Worm (Caenorhabditis elegans) whole organism, L4 larva: Measurements from ENCODE around the gene dmd-4.

Experiments used
- F37D6.2 ChIP-seq: sonication (generic microtip); optimal IDR thresholded peaks from 2 replicates; lab custom pipeline; 2016; ENCODE audit warnings: mild to moderate bottlenecking, missing genetic modification characterization, missing compliant biosample characterization
- F44E2.7 ChIP-seq: fragments of 200-800 bp; sonication (Bioruptor generic); IDR thresholded peaks from 2 replicates; pipeline ENCODE4 v2.1.2; 2022; ENCODE audit warnings: missing genetic modification characterization, missing compliant biosample characterization
- R02D3.7 ChIP-seq: fragments of 150-350 bp; sonication (generic microtip); optimal IDR thresholded peaks from 3 replicates; lab custom pipeline; 2014; ENCODE audit warnings: missing biosample characterization, missing genetic modification characterization
- T26A8.4 ChIP-seq: fragments of 200-800 bp; sonication (Bioruptor generic); IDR thresholded peaks from 2 replicates; pipeline ENCODE4 v1.3.6; 2022; ENCODE audit warnings: missing genetic modification characterization, missing compliant biosample characterization
- Y48G9A.11 ChIP-seq: fragments of 200-800 bp; sonication (Bioruptor generic); IDR thresholded peaks from 2 replicates; pipeline ENCODE4 v1.3.6; 2022; ENCODE audit warnings: missing genetic modification reagents, missing genetic modification characterization, missing compliant biosample characterization
- ZK337.2 ChIP-seq: fragments of 200-800 bp; sonication (Bioruptor generic); IDR thresholded peaks from 2 replicates; pipeline ENCODE4 v1.3.6; 2022; ENCODE audit warnings: missing genetic modification reagents, missing genetic modification characterization, missing compliant biosample characterization
- aha-1 ChIP-seq: fragments of 150-350 bp; peaks from one replicate; lab custom pipeline; 2014; ENCODE audit warnings: missing biosample characterization, missing genetic modification characterization
- ceh-20 ChIP-seq: fragments of 200-800 bp; sonication (Bioruptor generic); IDR thresholded peaks from 2 replicates; pipeline ENCODE4 v1.3.6; 2022; ENCODE audit warnings: missing genetic modification reagents, missing genetic modification characterization, missing compliant biosample characterization
- ceh-62 ChIP-seq: sonication (generic microtip); optimal IDR thresholded peaks from 2 replicates; lab custom pipeline; 2017; ENCODE audit warnings: missing biosample characterization, missing genetic modification characterization
- daf-19 ChIP-seq: fragments of 200-800 bp; sonication (Bioruptor generic); conservative IDR thresholded peaks from 2 replicates; pipeline ENCODE4 v1.3.6; 2022; ENCODE audit warnings: missing genetic modification characterization, missing compliant biosample characterization
- dmd-6 ChIP-seq: fragments of 200-800 bp; sonication (Bioruptor generic); IDR thresholded peaks from 2 replicates; pipeline ENCODE4 v1.3.6; 2022; ENCODE audit warnings: missing genetic modification reagents, missing genetic modification characterization, missing compliant biosample characterization
- dmd-9 ChIP-seq: fragments of 200-800 bp; sonication (Bioruptor generic); IDR thresholded peaks from 2 replicates; pipeline ENCODE4 v1.3.6; 2022; ENCODE audit warnings: missing genetic modification reagents, missing genetic modification characterization, missing compliant biosample characterization
- dpl-1 ChIP-seq: fragments of 150-350 bp; optimal IDR thresholded peaks from 2 replicates; lab custom pipeline; 2014; ENCODE audit warnings: missing biosample characterization, missing genetic modification reagents, missing genetic modification characterization
- egl-27 ChIP-seq: sonication (generic microtip); optimal IDR thresholded peaks from 3 replicates; lab custom pipeline; 2017; ENCODE audit warnings: missing biosample characterization, missing genetic modification reagents, missing genetic modification characterization
- gei-8 ChIP-seq: fragments of 200-800 bp; sonication (Bioruptor generic); optimal IDR thresholded peaks from 2 replicates; lab custom pipeline; 2018; ENCODE audit warnings: mild to moderate bottlenecking, missing genetic modification characterization, missing compliant biosample characterization
- hlh-11 ChIP-seq: fragments of 200-800 bp; sonication (Bioruptor generic); optimal IDR thresholded peaks from 2 replicates; lab custom pipeline; 2018; ENCODE audit warnings: mild to moderate bottlenecking, missing genetic modification characterization, missing compliant biosample characterization
- hlh-30 ChIP-seq: sonication (generic microtip); optimal IDR thresholded peaks from 2 replicates; lab custom pipeline; 2017; ENCODE audit warnings: antibody characterized with exemption, mild to moderate bottlenecking, missing genetic modification characterization, missing compliant biosample characterization; ENCODE audit not compliant: insufficient read depth
- hmg-1.1 ChIP-seq: fragments of 200-800 bp; sonication (Bioruptor generic); IDR thresholded peaks from 2 replicates; pipeline ENCODE4 v1.3.6; 2022; ENCODE audit warnings: missing genetic modification reagents, missing genetic modification characterization, missing compliant biosample characterization
- lin-13 ChIP-seq: fragments of 150-350 bp; optimal IDR thresholded peaks from 2 replicates; lab custom pipeline; 2014; ENCODE audit warnings: missing biosample characterization, missing genetic modification reagents, missing genetic modification characterization
- lin-29 ChIP-seq: fragments of 200-800 bp; sonication (Bioruptor generic); IDR thresholded peaks from 2 replicates; pipeline ENCODE4 v1.3.6; 2022; ENCODE audit warnings: missing genetic modification reagents, missing genetic modification characterization, missing compliant biosample characterization
- lin-38 ChIP-seq: fragments of 200-800 bp; sonication (Bioruptor generic); IDR thresholded peaks from 2 replicates; pipeline ENCODE4 v1.3.6; 2022; ENCODE audit warnings: missing genetic modification reagents, missing genetic modification characterization, missing compliant biosample characterization
- lsy-2 ChIP-seq, 2 experiments: fragments of 150-350 bp in 1 of 2; sonication (generic microtip) in 1 of 2; optimal IDR thresholded peaks; 2 replicates each; lab custom pipeline; 2014 to 2017; ENCODE audit warnings: missing biosample characterization in 2 of 2, missing genetic modification characterization in 2 of 2
- mdl-1 ChIP-seq, 2 experiments: fragments of 150-350 bp in 1 of 2; sonication (generic microtip) in 1 of 2; optimal IDR thresholded peaks; 2 replicates each; lab custom pipeline; 2014 to 2017; ENCODE audit warnings: missing biosample characterization in 2 of 2, missing genetic modification characterization in 2 of 2
- mep-1 ChIP-seq: fragments of 150-350 bp; sonication (generic microtip); optimal IDR thresholded peaks from 3 replicates; lab custom pipeline; 2014; ENCODE audit warnings: missing biosample characterization, missing genetic modification characterization
- mes-2 ChIP-seq: sonication (generic microtip); optimal IDR thresholded peaks from 2 replicates; lab custom pipeline; 2016; ENCODE audit warnings: missing genotype, mild to moderate bottlenecking, missing genetic modification characterization, missing compliant biosample characterization; ENCODE audit not compliant: poor library complexity, severe bottlenecking
- mxl-2 ChIP-seq: fragments of 200-800 bp; sonication (Bioruptor generic); conservative IDR thresholded peaks from 2 replicates; pipeline ENCODE4 v1.3.6; 2022; ENCODE audit warnings: missing genetic modification reagents, missing genetic modification characterization, missing compliant biosample characterization
- mxl-3 ChIP-seq: fragments of 200-800 bp; sonication (Bioruptor generic); optimal IDR thresholded peaks from 2 replicates; lab custom pipeline; 2018; ENCODE audit warnings: mild to moderate bottlenecking, missing genetic modification characterization, missing compliant biosample characterization
- nhr-102 ChIP-seq: sonication (generic microtip); optimal IDR thresholded peaks from 2 replicates; lab custom pipeline; 2016; ENCODE audit warnings: mild to moderate bottlenecking, missing genetic modification characterization, moderate library complexity, missing compliant biosample characterization
- nhr-111 ChIP-seq: fragments of 200-800 bp; sonication (Bioruptor generic); optimal IDR thresholded peaks from 2 replicates; lab custom pipeline; 2018; ENCODE audit warnings: mild to moderate bottlenecking, missing genetic modification characterization, missing compliant biosample characterization
- nhr-237 ChIP-seq: sonication (generic microtip); optimal IDR thresholded peaks from 2 replicates; lab custom pipeline; 2017; ENCODE audit warnings: missing biosample characterization, missing genetic modification characterization
- nhr-28 ChIP-seq: fragments of 150-350 bp; optimal IDR thresholded peaks from 2 replicates; lab custom pipeline; 2014; ENCODE audit warnings: missing biosample characterization, missing genetic modification characterization
- nhr-42 ChIP-seq: fragments of 200-800 bp; sonication (Bioruptor generic); IDR thresholded peaks from 2 replicates; pipeline ENCODE4 v1.3.6; 2022; ENCODE audit warnings: missing genetic modification characterization, missing compliant biosample characterization
- nhr-76 ChIP-seq: fragments of 150-350 bp; optimal IDR thresholded peaks from 2 replicates; lab custom pipeline; 2014; ENCODE audit warnings: missing biosample characterization, missing genetic modification characterization
- nhr-77 ChIP-seq: fragments of 150-350 bp; optimal IDR thresholded peaks from 2 replicates; lab custom pipeline; 2014; ENCODE audit warnings: missing biosample characterization, missing genetic modification characterization
- pha-4 ChIP-seq, 2 experiments: fragments of 150-350 bp in 1 of 2; fragments of 200-800 bp in 1 of 2; sonication (Bioruptor generic) in 1 of 2; IDR thresholded peaks in 1 of 2; optimal IDR thresholded peaks in 1 of 2; 2 replicates each; pipeline versions ENCODE4 v1.3.6 to Lab custom; 2014 to 2022; ENCODE audit warnings: missing genetic modification characterization in 2 of 2, missing genetic modification reagents in 2 of 2, missing biosample characterization in 1 of 2, missing compliant biosample characterization in 1 of 2
- pqm-1 ChIP-seq: sonication (generic microtip); optimal IDR thresholded peaks from 2 replicates; lab custom pipeline; 2017; ENCODE audit warnings: missing biosample characterization, missing genetic modification characterization
- saeg-2 ChIP-seq: fragments of 200-800 bp; sonication (Bioruptor generic); IDR thresholded peaks from 2 replicates; pipeline ENCODE4 v1.3.6; 2022; ENCODE audit warnings: missing genetic modification reagents, missing genetic modification characterization, missing compliant biosample characterization
- set-16 ChIP-seq: fragments of 200-800 bp; sonication (Bioruptor generic); IDR thresholded peaks from 2 replicates; pipeline ENCODE4 v1.3.6; 2022; ENCODE audit warnings: missing genetic modification reagents, missing genetic modification characterization, missing compliant biosample characterization
- snpc-4 ChIP-seq: fragments of 150-350 bp; optimal IDR thresholded peaks from 2 replicates; lab custom pipeline; 2014; ENCODE audit warnings: missing biosample characterization, missing genetic modification characterization
- spr-1 ChIP-seq: sonication (generic microtip); optimal IDR thresholded peaks from 2 replicates; lab custom pipeline; 2016; ENCODE audit warnings: mild to moderate bottlenecking, missing genetic modification characterization, missing compliant biosample characterization
- tra-1 ChIP-seq: fragments of 200-800 bp; sonication (Bioruptor generic); IDR thresholded peaks from 2 replicates; pipeline ENCODE4 v1.3.6; 2022; ENCODE audit warnings: missing genetic modification reagents, missing genetic modification characterization, missing compliant biosample characterization
- unc-130 ChIP-seq: sonication (generic microtip); optimal IDR thresholded peaks from 2 replicates; lab custom pipeline; 2016; ENCODE audit warnings: missing genetic modification reagents, missing genetic modification characterization, missing compliant biosample characterization
- unc-39 ChIP-seq: sonication (generic microtip); optimal IDR thresholded peaks from 2 replicates; lab custom pipeline; 2017; ENCODE audit warnings: missing biosample characterization, missing genetic modification characterization
- unc-62 ChIP-seq, 3 experiments: fragments of 150-350 bp in 1 of 3; sonication (generic microtip); optimal IDR thresholded peaks in 2 of 3; peaks in 1 of 3; 1 replicate in 1 of 3; 2 replicates in 2 of 3; lab custom pipeline; 2014 to 2017; ENCODE audit warnings: missing biosample characterization in 3 of 3, missing genetic modification characterization in 3 of 3, missing genetic modification reagents in 3 of 3, missing genotype in 1 of 3
- vab-7 ChIP-seq: fragments of 200-800 bp; sonication (Bioruptor generic); IDR thresholded peaks from 2 replicates; pipeline ENCODE4 v1.3.6; 2022; ENCODE audit warnings: missing genetic modification reagents, missing genetic modification characterization, missing compliant biosample characterization
- zfp-3 ChIP-seq: fragments of 200-800 bp; sonication (Bioruptor generic); conservative IDR thresholded peaks from 2 replicates; pipeline ENCODE4 v1.3.6; 2022; ENCODE audit warnings: missing genetic modification reagents, missing genetic modification characterization, missing compliant biosample characterization
- zip-2 ChIP-seq: fragments of 150-350 bp; optimal IDR thresholded peaks from 2 replicates; lab custom pipeline; 2014; ENCODE audit warnings: missing biosample characterization, missing genetic modification characterization

The dmd-4 gene

ce11 chrX:14818464-14819259, 43.0 kb downstream of the dmd-4 start, which contains the start of gene epn-1 (continued):
- TF ChIP-seq ceh-62 (tag; lab: Kevin White, UChicago) (no peak), lin-13 (peak; percentile 89), hmg-1.1 (peak; percentile 99), gei-8 (GFP tag; lab: Kevin White, UChicago) (peak; percentile 99), daf-19 (no peak), F44E2.7 (GFP tag; lab: Robert Waterston, UW) (no peak), egl-27 (tag; lab: Kevin White, UChicago) (no peak), Y48G9A.11 (GFP tag; lab: Robert Waterston, UW) (no peak), mdl-1 (tag; optimal IDR thresholded peaks at IDR 0.05; lab: Kevin White, UChicago) (peak; percentile 100), nhr-111 (GFP tag; lab: Kevin White, UChicago) (peak; percentile 48), T26A8.4 (GFP tag; lab: Robert Waterston, UW) (peak; percentile 94), unc-130 (GFP tag; lab: Kevin White, UChicago) (peak; percentile 53), mes-2 (tag; lab: Kevin White, UChicago) (peak; percentile 80), unc-39 (peak; percentile 71), spr-1 (tag; lab: Kevin White, UChicago) (peak; percentile 94), nhr-28 (tag; lab: Kevin White, UChicago) (peak; percentile 97), nhr-42 (peak; percentile 95), snpc-4 (tag; lab: Kevin White, UChicago) (no peak), lin-29 (GFP tag; lab: Robert Waterston, UW) (peak; percentile 76), lsy-2 (tag; optimal IDR thresholded peaks at IDR 0.05; lab: Kevin White, UChicago) (peak; percentile 89 to 90), hlh-11 (tag; lab: Kevin White, UChicago) (peak; percentile 100), nhr-237 (tag; lab: Kevin White, UChicago) (peak; percentile 51), ZK337.2 (GFP tag; lab: Robert Waterston, UW) (peak; percentile 50; the same call in 1 of the 2 replicates), zip-2 (tag; lab: Kevin White, UChicago) (peak; percentile 50), saeg-2 (GFP tag; lab: Robert Waterston, UW) (peak; percentile 95), R02D3.7 (tag; lab: Kevin White, UChicago) (no peak), nhr-102 (peak; percentile 98)

- TF ChIP-seq mxl-3 (GFP tag; lab: Kevin White, UChicago): no peak
- peak; percentile 6 for TF ChIP-seq mep-1 (tag; lab: Kevin White, UChicago)
- no peak for TF ChIP-seq nhr-42
- TF ChIP-seq dpl-1: no peak
- no peak for TF ChIP-seq zfp-3 (GFP tag; lab: Robert Waterston, UW)
- TF ChIP-seq pqm-1 (tag; lab: Kevin White, UChicago): peak; percentile 89
- no peak for TF ChIP-seq unc-62 (GFP tag; optimal IDR thresholded peaks at IDR 0.05 in 1 of 2; lab: Kevin White, UChicago)
- TF ChIP-seq unc-62 (tag; optimal IDR thresholded peaks at IDR 0.05; lab: Kevin White, UChicago): no peak
- TF ChIP-seq nhr-28 (tag; lab: Kevin White, UChicago): peak; percentile 83
- peak; percentile 60 for TF ChIP-seq nhr-77 (tag; lab: Kevin White, UChicago)
- no peak for TF ChIP-seq vab-7 (GFP tag; lab: Robert Waterston, UW)
- no peak for TF ChIP-seq R02D3.7 (tag; lab: Kevin White, UChicago)
- TF ChIP-seq hlh-30 (tag; lab: Kevin White, UChicago): peak; percentile 73
- TF ChIP-seq tra-1 (GFP tag; lab: Robert Waterston, UW): 0 out of 2 replicates have a peak, but pooled peaks have one; percentile 64
- TF ChIP-seq F37D6.2: no peak
- TF ChIP-seq set-16: no peak
- no peak for TF ChIP-seq lin-38
- TF ChIP-seq mdl-1 (tag; optimal IDR thresholded peaks at IDR 0.05; lab: Kevin White, UChicago): peak in 1 of 2 experiments; percentile 45
- TF ChIP-seq mes-2 (tag; lab: Kevin White, UChicago): no peak
- TF ChIP-seq snpc-4 (tag; lab: Kevin White, UChicago): no peak
- peak; percentile 81 for TF ChIP-seq dmd-6 (GFP tag; lab: Robert Waterston, UW)
- TF ChIP-seq nhr-76 (tag; lab: Kevin White, UChicago): no peak
- no peak for TF ChIP-seq dmd-9 (GFP tag; lab: Robert Waterston, UW)
- no peak for TF ChIP-seq nhr-237 (tag; lab: Kevin White, UChicago)
- peak; percentile 22; the same call in 1 of the 2 replicates for TF ChIP-seq pha-4 (GFP tag; IDR thresholded peaks at IDR 0.05; lab: Robert Waterston, UW)
- no peak for TF ChIP-seq pha-4 (tag; optimal IDR thresholded peaks at IDR 0.05; lab: Kevin White, UChicago)
- no peak for TF ChIP-seq aha-1 (tag; lab: Kevin White, UChicago)
- no peak for TF ChIP-seq mxl-2
- TF ChIP-seq ceh-20: no peak
These were observed 44.9 kb downstream of the dmd-4 start for ce11 chrX:14816717-14817116.
